Worm (Caenorhabditis elegans) whole organism, L2 larva: ENCODE data around the gene C03E10.1.
"Not testable (repeated sequence)": the region's sequence is repeated elsewhere in the genome, so short reads cannot be mapped to it uniquely, and the experiment has no call there.

Experiments
- R02D3.7 ChIP-seq: fragments of 150-350 bp; optimal IDR thresholded peaks from 2 replicates; lab custom pipeline; 2014; ENCODE audit warnings: missing biosample characterization, missing genetic modification characterization
- aly-2 ChIP-seq: fragments of 150-350 bp; optimal IDR thresholded peaks from 2 replicates; lab custom pipeline; 2014; ENCODE audit warnings: missing biosample characterization, missing genetic modification characterization
- ceh-82 ChIP-seq: fragments of 150-350 bp; optimal IDR thresholded peaks from 2 replicates; lab custom pipeline; 2014; ENCODE audit warnings: missing biosample characterization, missing genetic modification characterization
- crh-2 ChIP-seq: sonication (generic microtip); optimal IDR thresholded peaks from 2 replicates; lab custom pipeline; 2017; ENCODE audit warnings: missing biosample characterization, missing genetic modification characterization
- dmd-4 ChIP-seq: sonication (generic microtip); optimal IDR thresholded peaks from 2 replicates; lab custom pipeline; 2017; ENCODE audit warnings: missing biosample characterization, missing genetic modification characterization
- egl-27 ChIP-seq: sonication (generic microtip); optimal IDR thresholded peaks from 3 replicates; lab custom pipeline; 2017; ENCODE audit warnings: missing biosample characterization, missing genetic modification reagents, missing genetic modification characterization
- elt-1 ChIP-seq: fragments of 150-350 bp; optimal IDR thresholded peaks from 2 replicates; lab custom pipeline; 2014; ENCODE audit warnings: missing biosample characterization, missing genetic modification characterization
- elt-3 ChIP-seq: sonication (generic microtip); optimal IDR thresholded peaks from 2 replicates; lab custom pipeline; 2017; ENCODE audit warnings: missing biosample characterization, missing genetic modification characterization
- fos-1 ChIP-seq: fragments of 150-350 bp; optimal IDR thresholded peaks from 2 replicates; lab custom pipeline; 2014; ENCODE audit warnings: missing biosample characterization, missing genetic modification characterization
- gmeb-1 ChIP-seq: fragments of 150-350 bp; optimal IDR thresholded peaks from 2 replicates; lab custom pipeline; 2014; ENCODE audit warnings: missing biosample characterization, missing genetic modification characterization
- lsy-2 ChIP-seq, 2 experiments: fragments of 150-350 bp in 1 of 2; sonication (generic microtip) in 1 of 2; optimal IDR thresholded peaks; 2 replicates each; lab custom pipeline; 2014 to 2017; ENCODE audit warnings: missing biosample characterization in 2 of 2, missing genetic modification characterization in 2 of 2
- mab-5 ChIP-seq: fragments of 150-350 bp; optimal IDR thresholded peaks from 2 replicates; lab custom pipeline; 2014; ENCODE audit warnings: missing biosample characterization, missing genetic modification characterization
- mdl-1 ChIP-seq, 2 experiments: fragments of 150-350 bp in 1 of 2; sonication (generic microtip) in 1 of 2; optimal IDR thresholded peaks; 2 replicates each; lab custom pipeline; 2017; ENCODE audit warnings: missing biosample characterization in 2 of 2, missing genetic modification characterization in 2 of 2
- nhr-10 ChIP-seq: sonication (generic microtip); optimal IDR thresholded peaks from 2 replicates; lab custom pipeline; 2017; ENCODE audit warnings: missing biosample characterization, missing genetic modification characterization
- nhr-11 ChIP-seq: fragments of 150-350 bp; optimal IDR thresholded peaks from 2 replicates; lab custom pipeline; 2014; ENCODE audit warnings: missing biosample characterization, missing genetic modification characterization
- nhr-12 ChIP-seq: fragments of 150-350 bp; optimal IDR thresholded peaks from 2 replicates; lab custom pipeline; 2014; ENCODE audit warnings: missing biosample characterization, missing genetic modification characterization
- nhr-129 ChIP-seq: fragments of 150-350 bp; optimal IDR thresholded peaks from 2 replicates; lab custom pipeline; 2014; ENCODE audit warnings: missing biosample characterization, missing genetic modification characterization
- nhr-21 ChIP-seq: fragments of 150-350 bp; optimal IDR thresholded peaks from 2 replicates; lab custom pipeline; 2014; ENCODE audit warnings: missing biosample characterization, missing genetic modification characterization
- nhr-237 ChIP-seq: fragments of 150-350 bp; optimal IDR thresholded peaks from 2 replicates; lab custom pipeline; 2014; ENCODE audit warnings: missing biosample characterization, missing genetic modification characterization
- nhr-25 ChIP-seq: fragments of 150-350 bp; sonication (generic microtip); optimal IDR thresholded peaks from 3 replicates; lab custom pipeline; 2014; ENCODE audit warnings: missing biosample characterization, missing genetic modification characterization
- nhr-6 ChIP-seq: fragments of 150-350 bp; optimal IDR thresholded peaks from 2 replicates; lab custom pipeline; 2014; ENCODE audit warnings: missing biosample characterization, missing genetic modification characterization
- peb-1 ChIP-seq: fragments of 150-350 bp; optimal IDR thresholded peaks from 2 replicates; lab custom pipeline; 2014; ENCODE audit warnings: missing biosample characterization, missing genetic modification characterization
- sem-4 ChIP-seq: fragments of 150-350 bp; optimal IDR thresholded peaks from 2 replicates; lab custom pipeline; 2014; ENCODE audit warnings: missing biosample characterization, missing genetic modification reagents, missing genetic modification characterization
- sma-3 ChIP-seq: sonication (generic microtip); optimal IDR thresholded peaks from 2 replicates; lab custom pipeline; 2016; ENCODE audit warnings: missing genetic modification reagents, missing genetic modification characterization, missing compliant biosample characterization
- sma-9 ChIP-seq, 2 experiments: fragments of 150-350 bp in 1 of 2; sonication (generic microtip) in 1 of 2; optimal IDR thresholded peaks; 2 replicates each; lab custom pipeline; 2014 to 2016; ENCODE audit warnings: missing genetic modification characterization in 2 of 2, mild to moderate bottlenecking in 1 of 2, missing biosample characterization in 1 of 2, missing compliant biosample characterization in 1 of 2, missing genetic modification reagents in 1 of 2, moderate library complexity in 1 of 2
- snpc-4 ChIP-seq: fragments of 150-350 bp; optimal IDR thresholded peaks from 2 replicates; lab custom pipeline; 2014; ENCODE audit warnings: missing biosample characterization, missing genetic modification characterization
- unc-62 ChIP-seq: fragments of 150-350 bp; optimal IDR thresholded peaks from 2 replicates; lab custom pipeline; 2014; ENCODE audit warnings: missing biosample characterization, missing genetic modification reagents, missing genetic modification characterization
- ztf-4 ChIP-seq: fragments of 150-350 bp; optimal IDR thresholded peaks from 2 replicates; lab custom pipeline; 2014; ENCODE audit warnings: missing biosample characterization, missing genetic modification characterization

C03E10.1 gene

DNA sequence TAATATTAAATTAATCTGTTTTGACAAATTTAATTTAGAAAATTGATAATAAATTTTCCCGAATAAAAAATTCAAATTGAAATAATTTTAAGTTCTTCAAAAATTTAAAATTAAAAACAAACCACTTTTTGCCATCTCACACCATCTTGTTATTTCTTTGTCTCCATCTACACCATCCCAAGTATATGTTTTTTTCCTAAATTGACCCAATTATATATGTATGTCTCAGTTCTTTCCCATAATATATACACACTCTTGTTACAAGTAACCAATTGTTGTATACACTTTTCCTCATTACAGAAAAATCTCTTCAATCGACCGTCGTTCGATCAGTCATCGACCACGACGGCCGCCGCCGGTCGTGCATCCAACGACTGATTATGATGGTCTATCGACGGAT lies 8.7 kb upstream of the C03E10.1 start, which contains the start of gene gly-20:
Gene gly-20 (plus strand): TSS at position 301 of the 400 bp plus-strand sequence.
- no peak for TF ChIP-seq egl-27 (tag; lab: Kevin White, UChicago)
- no peak for TF ChIP-seq sem-4 (tag; lab: Kevin White, UChicago)
- TF ChIP-seq ztf-4 (tag; lab: Kevin White, UChicago): no peak
- no peak for TF ChIP-seq nhr-237 (tag; lab: Kevin White, UChicago)
- TF ChIP-seq nhr-6 (tag; lab: Kevin White, UChicago): no peak

DNA sequence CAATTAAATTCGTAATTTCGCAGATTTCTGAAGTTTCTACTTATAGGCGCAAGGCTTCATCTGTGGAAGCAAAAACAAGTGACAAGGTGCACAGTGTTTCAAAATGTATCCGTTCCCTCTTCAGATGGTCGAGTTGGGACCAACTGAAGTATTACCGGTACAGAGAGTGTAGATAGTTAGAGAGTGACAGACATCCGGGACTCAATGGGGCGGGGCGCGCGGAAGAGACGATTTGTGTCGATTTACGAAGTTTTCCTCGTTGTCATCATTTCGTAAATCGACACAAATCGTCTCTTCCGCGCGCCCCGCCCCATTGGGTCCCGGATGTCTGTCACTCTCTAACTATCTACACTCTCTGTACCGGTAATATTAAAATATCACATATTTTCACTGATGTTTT lies 4.9 kb upstream of the C03E10.1 start, which contains the start of gene C03E10.3:
Gene C03E10.3 (plus strand): TSS at position 301 of the 400 bp plus-strand sequence.
- not testable (repeated sequence) for TF ChIP-seq dmd-4, crh-2, elt-3 (tag; lab: Kevin White, UChicago)
- TF ChIP-seq, all 48 proteins: peak for 0; not testable (repeated sequence) for 48

DNA sequence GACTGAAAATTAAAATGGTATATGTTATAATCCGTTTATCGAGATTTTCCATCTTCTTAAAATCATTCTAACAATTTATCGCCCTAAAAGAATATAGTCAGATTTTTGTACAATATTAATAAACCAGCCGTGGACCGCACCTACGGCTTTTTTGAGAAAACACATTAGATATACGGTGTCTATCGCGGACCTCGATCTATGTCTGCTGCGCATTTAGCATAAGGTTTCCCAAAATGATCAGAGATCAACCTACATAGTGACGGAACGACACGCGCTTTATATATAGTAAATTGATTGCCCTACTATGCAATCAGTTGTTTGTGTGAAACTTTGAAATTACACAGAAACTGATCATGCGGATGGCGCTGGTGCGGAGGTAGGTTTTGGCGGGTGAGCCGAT lies 1.7 kb downstream of the C03E10.1 start:
- no peak for TF ChIP-seq peb-1 (tag; lab: Kevin White, UChicago)
- no peak for TF ChIP-seq ceh-82 (tag; lab: Kevin White, UChicago)
- no peak for TF ChIP-seq elt-3 (tag; lab: Kevin White, UChicago)
- TF ChIP-seq ztf-4 (tag; lab: Kevin White, UChicago): no peak

DNA sequence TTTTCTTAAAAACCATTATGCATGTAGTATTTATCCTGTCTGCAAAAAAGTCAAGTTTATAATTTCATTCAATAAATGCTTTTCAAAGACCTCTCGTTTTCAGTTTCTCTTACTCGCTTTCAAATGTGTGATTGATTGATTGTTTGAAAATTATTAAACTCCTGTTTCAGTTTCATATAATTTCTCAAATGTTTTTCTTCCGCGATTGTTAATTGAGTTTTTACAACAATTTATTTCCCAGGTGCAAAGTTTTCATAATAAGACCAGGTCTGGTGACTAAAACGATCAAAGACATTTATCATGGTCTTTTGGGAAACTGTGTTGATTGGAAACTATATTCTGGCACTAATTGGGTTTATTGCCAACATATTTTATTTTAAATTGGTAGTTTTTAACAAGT lies 3.4 kb downstream of the C03E10.1 start, which contains the start of gene T03F7.6:
Gene T03F7.6 (plus strand): TSS at position 301 of the 400 bp plus-strand sequence.
- TF ChIP-seq sma-9 (GFP tag; optimal IDR thresholded peaks at IDR 0.05; lab: Kevin White, UChicago) (no peak), sma-9 (tag; optimal IDR thresholded peaks at IDR 0.05; lab: Kevin White, UChicago) (no peak), nhr-21 (tag; lab: Kevin White, UChicago) (no peak), nhr-10 (tag; lab: Kevin White, UChicago) (no peak), nhr-129 (tag; lab: Kevin White, UChicago) (no peak), crh-2 (tag; lab: Kevin White, UChicago) (no peak), aly-2 (tag; lab: Kevin White, UChicago) (no peak), unc-62 (GFP tag; lab: Kevin White, UChicago) (no peak), mdl-1 (tag; optimal IDR thresholded peaks at IDR 0.05; lab: Kevin White, UChicago) (no peak), gmeb-1 (tag; lab: Kevin White, UChicago) (no peak)

ce11 chrV:11298632-11299031 lies 7.6 kb downstream of the C03E10.1 start, which contains the start of gene T03F7.5:
Gene T03F7.5 (minus strand): TSS chrV:11298732.
- TF ChIP-seq mab-5 (tag; lab: Kevin White, UChicago) (no peak), nhr-12 (tag; lab: Kevin White, UChicago) (no peak), lsy-2 (tag; optimal IDR thresholded peaks at IDR 0.05; lab: Kevin White, UChicago) (no peak), nhr-11 (no peak), gmeb-1 (tag; lab: Kevin White, UChicago) (no peak), fos-1 (tag; lab: Kevin White, UChicago) (no peak), nhr-10 (tag; lab: Kevin White, UChicago) (no peak), R02D3.7 (tag; lab: Kevin White, UChicago) (no peak), nhr-129 (tag; lab: Kevin White, UChicago) (no peak)

- TF ChIP-seq snpc-4 (no peak), elt-1 (tag; lab: Kevin White, UChicago) (no peak), sma-3 (GFP tag; lab: Kevin White, UChicago) (no peak), egl-27 (tag; lab: Kevin White, UChicago) (no peak), crh-2 (tag; lab: Kevin White, UChicago) (no peak), dmd-4 (tag; lab: Kevin White, UChicago) (no peak), nhr-25 (no peak)
These were observed 8.4 kb downstream of the C03E10.1 start for ce11 chrV:11299406-11299805.

DNA sequence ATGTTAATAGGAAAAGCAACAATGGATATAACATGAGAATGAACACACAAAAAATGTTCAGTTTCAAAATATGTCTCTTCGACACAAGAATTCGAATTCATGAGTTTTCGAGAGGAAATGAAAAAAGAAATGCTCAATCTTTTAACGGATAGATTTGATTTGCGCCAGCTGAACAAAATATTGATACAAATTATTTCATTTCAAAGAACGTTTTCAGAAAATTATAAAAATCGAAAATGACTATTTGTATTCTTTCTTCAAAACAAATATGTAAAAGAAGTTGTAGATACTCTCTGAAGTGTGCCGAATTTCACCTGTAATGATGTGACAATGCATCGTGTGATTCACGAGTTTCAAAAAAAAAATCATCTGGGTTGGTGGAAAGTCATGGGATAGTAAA lies 9.6 kb downstream of the C03E10.1 start, which contains the start of gene srh-47:
Gene srh-47 (minus strand): TSS at position 101 of the 400 bp plus-strand sequence.
- no peak for TF ChIP-seq sem-4 (tag; lab: Kevin White, UChicago)
- no peak for TF ChIP-seq nhr-6 (tag; lab: Kevin White, UChicago)
- TF ChIP-seq, all 48 proteins: peak for 0
